Fruit fly (Drosophila melanogaster) whole organism, embryonic: Measurements from ENCODE around the gene Ca-Ma2d.

ENCODE experiments used
- B-H1 ChIP-seq: fragments of 200-800 bp; sonication (Bioruptor generic); IDR thresholded peaks from 3 replicates; pipeline ENCODE4 v1.3.6; 2022; ENCODE audit warnings: missing biosample characterization, missing genetic modification characterization
- Blimp-1 ChIP-seq: fragments of 200-800 bp; sonication (Bioruptor generic); optimal IDR thresholded peaks from 3 replicates; lab custom pipeline; 2018; ENCODE audit warnings: missing biosample characterization, missing genetic modification characterization, mild to moderate bottlenecking, moderate library complexity, missing genetic modification reagents
- BtbVII ChIP-seq: fragments of 200-800 bp; sonication (Bioruptor generic); optimal IDR thresholded peaks from 3 replicates; lab custom pipeline; 2017; ENCODE audit warnings: missing biosample characterization, mild to moderate bottlenecking, missing genetic modification characterization
- C15 ChIP-seq: fragments of 200-800 bp; sonication (Bioruptor generic); IDR thresholded peaks from 3 replicates; pipeline ENCODE4 v1.3.6; 2022; ENCODE audit warnings: missing biosample characterization, missing genetic modification characterization
- CG10147 ChIP-seq: fragments of 200-800 bp; sonication (Bioruptor generic); optimal IDR thresholded peaks from 2 replicates; lab custom pipeline; 2019; ENCODE audit warnings: missing biosample characterization, mild to moderate bottlenecking, missing genetic modification characterization, moderate library complexity
- CG12942 ChIP-seq: fragments of 200-800 bp; sonication (Bioruptor generic); optimal IDR thresholded peaks from 3 replicates; lab custom pipeline; 2016; ENCODE audit warnings: missing biosample characterization, missing genetic modification characterization
- CG14710 ChIP-seq: fragments of 200-800 bp; sonication (Bioruptor generic); optimal IDR thresholded peaks from 3 replicates; lab custom pipeline; 2019; ENCODE audit warnings: missing biosample characterization, mild to moderate bottlenecking, missing genetic modification characterization, moderate library complexity
- CG34422 ChIP-seq: fragments of 200-800 bp; sonication (Bioruptor generic); IDR thresholded peaks from 3 replicates; pipeline ENCODE4 v1.3.6; 2022; ENCODE audit warnings: missing biosample characterization, missing genetic modification characterization
- CG42726 ChIP-seq: fragments of 200-800 bp; sonication (Bioruptor generic); IDR thresholded peaks from 2 replicates; pipeline ENCODE4 v1.3.6; 2022; ENCODE audit warnings: missing biosample characterization, missing genetic modification characterization; ENCODE audit not compliant: partially characterized antibody
- CG6272 ChIP-seq: fragments of 200-800 bp; sonication (Bioruptor generic); IDR thresholded peaks from 2 replicates; pipeline ENCODE4 v1.3.6; 2022; ENCODE audit warnings: missing biosample characterization, missing genetic modification characterization
- CG7357 ChIP-seq: fragments of 200-800 bp; sonication (Bioruptor generic); IDR thresholded peaks from 3 replicates; pipeline ENCODE4 v1.3.6; 2022; ENCODE audit warnings: missing biosample characterization, missing genetic modification characterization
- CG7786 ChIP-seq: fragments of 200-800 bp; sonication (Bioruptor generic); optimal IDR thresholded peaks from 2 replicates; lab custom pipeline; 2016; ENCODE audit warnings: missing biosample characterization, missing genetic modification characterization
- CG7839 ChIP-seq: fragments of 200-800 bp; sonication (Bioruptor generic); optimal IDR thresholded peaks from 3 replicates; lab custom pipeline; 2018; ENCODE audit warnings: missing biosample characterization, mild to moderate bottlenecking, missing genetic modification characterization, moderate library complexity
- CG9215 ChIP-seq: fragments of 200-800 bp; sonication (Bioruptor generic); IDR thresholded peaks from 2 replicates; pipeline ENCODE4 v1.3.6; 2022; ENCODE audit warnings: missing biosample characterization, missing genetic modification characterization
- Chrac-16 ChIP-seq: fragments of 200-800 bp; sonication (Bioruptor generic); optimal IDR thresholded peaks from 3 replicates; lab custom pipeline; 2016; ENCODE audit warnings: missing biosample characterization, missing genetic modification characterization
- Dad ChIP-seq: fragments of 200-800 bp; sonication (Bioruptor generic); optimal IDR thresholded peaks from 3 replicates; lab custom pipeline; 2016; ENCODE audit warnings: missing biosample characterization, missing genetic modification characterization
- Dip3 ChIP-seq: fragments of 200-800 bp; sonication (Bioruptor generic); optimal IDR thresholded peaks from 3 replicates; lab custom pipeline; 2016; ENCODE audit warnings: missing biosample characterization, missing genetic modification characterization
- E2f2 ChIP-seq: fragments of 200-800 bp; sonication (Bioruptor generic); IDR thresholded peaks from 2 replicates; pipeline ENCODE4 v1.3.6; 2022; ENCODE audit warnings: missing biosample characterization, missing genetic modification characterization
- ERR ChIP-seq: fragments of 200-800 bp; sonication (Bioruptor generic); optimal IDR thresholded peaks from 2 replicates; lab custom pipeline; 2016; ENCODE audit warnings: missing biosample characterization, missing genetic modification characterization
- H15 ChIP-seq: fragments of 200-800 bp; sonication (Bioruptor generic); IDR thresholded peaks from 3 replicates; pipeline ENCODE4 v1.3.6; 2022; ENCODE audit warnings: missing biosample characterization, missing genetic modification characterization
- Neu2 ChIP-seq: fragments of 200-800 bp; sonication (Bioruptor generic); optimal IDR thresholded peaks from 3 replicates; lab custom pipeline; 2016; ENCODE audit warnings: missing biosample characterization, missing genetic modification characterization, borderline replicate concordance
- Sin3A ChIP-seq: fragments of >200 bp; optimal IDR thresholded peaks from 2 replicates; lab custom pipeline; 2018
- Six4 ChIP-seq: fragments of 200-800 bp; sonication (Bioruptor generic); optimal IDR thresholded peaks from 2 replicates; lab custom pipeline; 2016; ENCODE audit warnings: missing biosample characterization, missing genetic modification characterization
- Stat92E ChIP-seq, 3 experiments: fragments of >200 bp in 2 of 3; fragments of 200-800 bp in 1 of 3; sonication (Bioruptor generic) in 1 of 3; optimal IDR thresholded peaks; 2 replicates each; lab custom pipeline; 2017 to 2019; ENCODE audit warnings: missing biosample characterization in 3 of 3, missing genetic modification characterization in 3 of 3, mild to moderate bottlenecking in 1 of 3, moderate library complexity in 1 of 3
- Xrp1 ChIP-seq: fragments of 200-800 bp; sonication (Bioruptor generic); IDR thresholded peaks from 2 replicates; pipeline ENCODE4 v1.3.6; 2022; ENCODE audit warnings: missing biosample characterization, missing genetic modification characterization
- bowl ChIP-seq: fragments of 200-800 bp; sonication (Bioruptor generic); IDR thresholded peaks from 2 replicates; pipeline ENCODE4 v1.3.6; 2022; ENCODE audit warnings: missing biosample characterization, missing genetic modification characterization
- btn ChIP-seq: fragments of 200-800 bp; sonication (Bioruptor generic); optimal IDR thresholded peaks from 2 replicates; lab custom pipeline; 2016; ENCODE audit warnings: missing biosample characterization, missing genetic modification characterization
- caup ChIP-seq: fragments of 200-800 bp; sonication (Bioruptor generic); optimal IDR thresholded peaks from 3 replicates; lab custom pipeline; 2017; ENCODE audit warnings: missing biosample characterization, mild to moderate bottlenecking, missing genetic modification characterization, moderate library complexity; ENCODE audit not compliant: severe bottlenecking
- chm ChIP-seq: fragments of 200-800 bp; sonication (Bioruptor generic); IDR thresholded peaks from 2 replicates; pipeline ENCODE4 v1.3.6; 2022; ENCODE audit warnings: missing biosample characterization, missing genetic modification characterization
- dimm ChIP-seq: fragments of 200-800 bp; sonication (Bioruptor generic); IDR thresholded peaks from 2 replicates; pipeline ENCODE4 v1.3.6; 2022; ENCODE audit warnings: missing biosample characterization, missing genetic modification characterization
- dmrt99B ChIP-seq: fragments of 200-800 bp; sonication (Bioruptor generic); optimal IDR thresholded peaks from 2 replicates; lab custom pipeline; 2018; ENCODE audit warnings: missing biosample characterization, mild to moderate bottlenecking, missing genetic modification characterization, moderate library complexity
- dpn ChIP-seq, 2 experiments: fragments of 200-800 bp; sonication (Bioruptor generic); optimal IDR thresholded peaks; 3 replicates each; lab custom pipeline; 2016; ENCODE audit warnings: missing biosample characterization in 2 of 2, missing genetic modification characterization in 2 of 2
- kah ChIP-seq: fragments of 200-800 bp; sonication (Bioruptor generic); optimal IDR thresholded peaks from 2 replicates; lab custom pipeline; 2018; ENCODE audit warnings: missing biosample characterization, mild to moderate bottlenecking, missing genetic modification characterization
- ken ChIP-seq: fragments of 200-800 bp; sonication (Bioruptor generic); IDR thresholded peaks from 3 replicates; pipeline ENCODE4 v1.3.6; 2022; ENCODE audit warnings: missing biosample characterization, missing genetic modification characterization
- org-1 ChIP-seq: fragments of 200-800 bp; sonication (Bioruptor generic); optimal IDR thresholded peaks from 2 replicates; lab custom pipeline; 2017; ENCODE audit warnings: missing biosample characterization, missing genetic modification characterization
- pan ChIP-seq, 4 experiments: fragments of >200 bp in 3 of 4; fragments of 200-800 bp in 1 of 4; sonication (Bioruptor generic) in 1 of 4; optimal IDR thresholded peaks in 3 of 4; IDR thresholded peaks in 1 of 4; 2 replicates each; pipeline versions ENCODE4 v1.3.6 to Lab custom; 2017 to 2022; ENCODE audit warnings: missing biosample characterization in 2 of 4, missing genetic modification characterization in 2 of 4, mixed read lengths in 1 of 4
- ranshi ChIP-seq: fragments of 200-800 bp; sonication (Bioruptor generic); IDR thresholded peaks from 2 replicates; pipeline ENCODE4 v1.3.6; 2022; ENCODE audit warnings: missing biosample characterization, missing genetic modification characterization
- repo ChIP-seq: fragments of 200-800 bp; sonication (Bioruptor generic); optimal IDR thresholded peaks from 2 replicates; lab custom pipeline; 2016; ENCODE audit warnings: missing biosample characterization, missing genetic modification characterization
- rib ChIP-seq: fragments of 200-800 bp; sonication (Bioruptor generic); IDR thresholded peaks from 2 replicates; pipeline ENCODE4 v1.3.6; 2022; ENCODE audit warnings: missing biosample characterization, missing genetic modification characterization
- sens-2 ChIP-seq: fragments of 200-800 bp; sonication (Bioruptor generic); IDR thresholded peaks from 2 replicates; pipeline ENCODE4 v1.3.6; 2022; ENCODE audit warnings: missing biosample characterization, missing genetic modification characterization
- slp2 ChIP-seq: fragments of 200-800 bp; sonication (Bioruptor generic); optimal IDR thresholded peaks from 2 replicates; lab custom pipeline; 2016; ENCODE audit warnings: missing biosample characterization, missing genetic modification characterization
- tin ChIP-seq: fragments of 200-800 bp; sonication (Bioruptor generic); optimal IDR thresholded peaks from 3 replicates; lab custom pipeline; 2016; ENCODE audit warnings: missing biosample characterization, missing genetic modification characterization
- unpg ChIP-seq: fragments of 200-800 bp; sonication (Bioruptor generic); optimal IDR thresholded peaks from 3 replicates; lab custom pipeline; 2018; ENCODE audit warnings: missing biosample characterization, mild to moderate bottlenecking, missing genetic modification characterization, moderate library complexity
- wor ChIP-seq: fragments of 200-800 bp; sonication (Bioruptor generic); IDR thresholded peaks from 2 replicates; pipeline ENCODE4 v1.3.6; 2022; ENCODE audit warnings: missing biosample characterization, missing genetic modification characterization
- yki ChIP-seq: fragments of >200 bp; optimal IDR thresholded peaks from 3 replicates; lab custom pipeline; 2018

Gene Ca-Ma2d

dm6 chr2L:16279774-16280252, 48.5 kb downstream of the Ca-Ma2d start (continued):
- peak; percentile 70 for TF ChIP-seq CG7786 (GFP tag; lab: Kevin White, UChicago)
- peak; percentile 79 for TF ChIP-seq Xrp1
- TF ChIP-seq Chrac-16 (GFP tag; lab: Kevin White, UChicago): peak; percentile 85
- TF ChIP-seq CG42726 (GFP tag; lab: Robert Waterston, UW): no peak
- TF ChIP-seq CG10147: peak; percentile 86
- peak; percentile 89 to 92 for TF ChIP-seq dpn (GFP tag; optimal IDR thresholded peaks at IDR 0.05; lab: Kevin White, UChicago)
- TF ChIP-seq sens-2 (GFP tag; lab: Robert Waterston, UW): peak; percentile 52
- peak; percentile 84 for TF ChIP-seq kah (GFP tag; lab: Kevin White, UChicago)
- peak; percentile 58; the same call in 1 of the 2 replicates for TF ChIP-seq E2f2 (GFP tag; lab: Robert Waterston, UW)
- TF ChIP-seq unpg (GFP tag; lab: Kevin White, UChicago): peak; percentile 94
- peak; percentile 95 for TF ChIP-seq org-1
- no peak for TF ChIP-seq Sin3A (lab: Kevin White, UChicago)
- TF ChIP-seq CG34422 (GFP tag; lab: Robert Waterston, UW): peak; percentile 76; the same call in 2 of the 3 replicates
- TF ChIP-seq BtbVII: peak; percentile 84
- no peak for TF ChIP-seq Neu2 (GFP tag; lab: Kevin White, UChicago)
- peak; percentile 74; the same call in 2 of the 3 replicates for TF ChIP-seq H15 (GFP tag; lab: Robert Waterston, UW)
- TF ChIP-seq CG7357 (GFP tag; lab: Robert Waterston, UW): peak; percentile 70; the same call in 2 of the 3 replicates
- TF ChIP-seq rib (GFP tag; lab: Robert Waterston, UW): peak; percentile 45; the same call in 1 of the 2 replicates
- peak; percentile 54 for TF ChIP-seq Dip3 (GFP tag; lab: Kevin White, UChicago)
- peak; percentile 67 for TF ChIP-seq B-H1 (GFP tag; lab: Robert Waterston, UW)
- TF ChIP-seq Blimp-1 (GFP tag; lab: Kevin White, UChicago): peak; percentile 91
- TF ChIP-seq CG9215 (GFP tag; lab: Robert Waterston, UW): peak; percentile 39; the same call in 1 of the 2 replicates
- TF ChIP-seq wor (GFP tag; lab: Robert Waterston, UW): peak; percentile 86
- peak; percentile 41; the same call in 1 of the 2 replicates for TF ChIP-seq chm
- TF ChIP-seq dmrt99B (tag; lab: Kevin White, UChicago): peak; percentile 98
- TF ChIP-seq CG6272 (GFP tag; lab: Robert Waterston, UW): peak; percentile 58; the same call in 1 of the 2 replicates
- TF ChIP-seq pan (optimal IDR thresholded peaks at IDR 0.05; lab: Kevin White, UChicago): no peak
- TF ChIP-seq pan (GFP tag; optimal IDR thresholded peaks at IDR 0.05 in 1 of 2, IDR thresholded peaks at IDR 0.05 in 1 of 2): peak in 1 of 2 experiments; percentile 78
- peak; percentile 67 for TF ChIP-seq btn (GFP tag; lab: Kevin White, UChicago)
- peak; percentile 79; the same call in 2 of the 3 replicates for TF ChIP-seq ken
- peak; percentile 50; the same call in 1 of the 2 replicates for TF ChIP-seq dimm (GFP tag; lab: Robert Waterston, UW)
- peak; percentile 94 for TF ChIP-seq CG14710 (tag; lab: Kevin White, UChicago)
- TF ChIP-seq Dad (GFP tag; lab: Kevin White, UChicago): peak; percentile 57
- peak; percentile 94 for TF ChIP-seq CG7839 (tag; lab: Kevin White, UChicago)
- peak; percentile 57 for TF ChIP-seq ERR
- peak; percentile 77 for TF ChIP-seq caup (GFP tag; lab: Kevin White, UChicago)
- TF ChIP-seq ranshi (GFP tag; lab: Robert Waterston, UW): peak; percentile 69
- no peak for TF ChIP-seq yki (lab: Kevin White, UChicago)
- 0 out of 3 replicates have a peak, but pooled peaks have one; percentile 28 for TF ChIP-seq C15 (GFP tag; lab: Robert Waterston, UW)
- peak; percentile 56; the same call in 1 of the 2 replicates for TF ChIP-seq bowl
- no peak for TF ChIP-seq Stat92E (GFP tag; optimal IDR thresholded peaks at IDR 0.05; lab: Kevin White, UChicago)
- TF ChIP-seq CG12942 (GFP tag; lab: Kevin White, UChicago): peak; percentile 88
- TF ChIP-seq Six4 (GFP tag; lab: Kevin White, UChicago): peak; percentile 92
- TF ChIP-seq repo (GFP tag; lab: Kevin White, UChicago): peak; percentile 79
- peak; percentile 91 for TF ChIP-seq tin (GFP tag; lab: Kevin White, UChicago)
- TF ChIP-seq slp2 (GFP tag; lab: Kevin White, UChicago): peak; percentile 86
